Fruit fly (Drosophila melanogaster) whole organism, embryonic: ENCODE results near the gene LysB.

Experiments used
- ATbp ChIP-seq: fragments of 200-800 bp; sonication (Bioruptor generic); optimal IDR thresholded peaks from 2 replicates; lab custom pipeline; 2017; ENCODE audit warnings: missing biosample characterization, mild to moderate bottlenecking, missing genetic modification characterization, missing genetic modification reagents
- BEAF-32 ChIP-seq: fragments of 200-800 bp; sonication (Bioruptor generic); optimal IDR thresholded peaks from 3 replicates; lab custom pipeline; 2017; ENCODE audit warnings: missing biosample characterization, missing genetic modification characterization, mild to moderate bottlenecking, moderate library complexity, missing genetic modification reagents
- CG1024 ChIP-seq: fragments of 200-800 bp; sonication (Bioruptor generic); IDR thresholded peaks from 2 replicates; pipeline ENCODE4 v1.3.6; 2022; ENCODE audit warnings: missing biosample characterization, missing genetic modification characterization
- CG10462 ChIP-seq: fragments of 200-800 bp; sonication (Bioruptor generic); optimal IDR thresholded peaks from 2 replicates; lab custom pipeline; 2016; ENCODE audit warnings: missing biosample characterization, missing genetic modification characterization
- CG11085 ChIP-seq: fragments of 200-800 bp; sonication (Bioruptor generic); IDR thresholded peaks from 2 replicates; pipeline ENCODE4 v1.3.6; 2022; ENCODE audit warnings: missing biosample characterization, missing genetic modification characterization
- CG12942 ChIP-seq: fragments of 200-800 bp; sonication (Bioruptor generic); optimal IDR thresholded peaks from 3 replicates; lab custom pipeline; 2016; ENCODE audit warnings: missing biosample characterization, missing genetic modification characterization
- CG15011 ChIP-seq: fragments of 200-800 bp; sonication (Bioruptor generic); optimal IDR thresholded peaks from 3 replicates; lab custom pipeline; 2018; ENCODE audit warnings: missing biosample characterization, mild to moderate bottlenecking, missing genetic modification characterization
- CG17186 ChIP-seq: fragments of 200-800 bp; sonication (Bioruptor generic); optimal IDR thresholded peaks from 3 replicates; lab custom pipeline; 2017; ENCODE audit warnings: missing biosample characterization, missing genetic modification reagents, missing genetic modification characterization
- CG18262 ChIP-seq: fragments of 200-800 bp; optimal IDR thresholded peaks from 3 replicates; lab custom pipeline; 2019; ENCODE audit warnings: missing biosample characterization, mild to moderate bottlenecking, missing genetic modification characterization, moderate library complexity
- CG3726 ChIP-seq: fragments of 200-800 bp; sonication (Bioruptor generic); IDR thresholded peaks from 3 replicates; pipeline ENCODE4, ENCODE4 v1.3.6; 2022; ENCODE audit warnings: missing biosample characterization, missing genetic modification characterization
- CG4282 ChIP-seq: fragments of 200-800 bp; sonication (Bioruptor generic); optimal IDR thresholded peaks from 2 replicates; lab custom pipeline; 2016; ENCODE audit warnings: missing biosample characterization, missing genetic modification characterization
- CG4424 ChIP-seq: fragments of 200-800 bp; sonication (Bioruptor generic); optimal IDR thresholded peaks from 3 replicates; lab custom pipeline; 2016; ENCODE audit warnings: missing biosample characterization, missing genetic modification characterization
- CG5953 ChIP-seq: fragments of 200-800 bp; sonication (Bioruptor generic); IDR thresholded peaks from 2 replicates; pipeline ENCODE4 v1.3.6; 2022; ENCODE audit warnings: missing biosample characterization, missing genetic modification characterization
- CG6813 ChIP-seq: fragments of 200-800 bp; sonication (Bioruptor generic); optimal IDR thresholded peaks from 2 replicates; lab custom pipeline; 2017; ENCODE audit warnings: missing biosample characterization, missing genetic modification characterization, mild to moderate bottlenecking, moderate library complexity, missing genetic modification reagents
- CG7271 ChIP-seq: fragments of 200-800 bp; sonication (Bioruptor generic); optimal IDR thresholded peaks from 2 replicates; lab custom pipeline; 2018; ENCODE audit warnings: missing biosample characterization, mild to moderate bottlenecking, missing genetic modification characterization, moderate library complexity
- CG7928 ChIP-seq: fragments of 200-800 bp; sonication (Bioruptor generic); optimal IDR thresholded peaks from 2 replicates; lab custom pipeline; 2017; ENCODE audit warnings: missing biosample characterization, mild to moderate bottlenecking, missing genetic modification characterization
- CG8089 ChIP-seq: fragments of 200-800 bp; sonication (Bioruptor generic); optimal IDR thresholded peaks from 3 replicates; lab custom pipeline; 2016; ENCODE audit warnings: missing biosample characterization, missing genetic modification characterization
- CG8388 ChIP-seq: fragments of 200-800 bp; sonication (Bioruptor generic); optimal IDR thresholded peaks from 2 replicates; lab custom pipeline; 2019; ENCODE audit warnings: missing biosample characterization, mild to moderate bottlenecking, missing genetic modification characterization, moderate library complexity
- CG8924 ChIP-seq: fragments of 200-800 bp; optimal IDR thresholded peaks from 3 replicates; lab custom pipeline; 2019; ENCODE audit warnings: missing biosample characterization, mild to moderate bottlenecking, missing genetic modification characterization, moderate library complexity
- CrebB ChIP-seq: fragments of 200-800 bp; sonication (Bioruptor generic); optimal IDR thresholded peaks from 3 replicates; lab custom pipeline; 2018; ENCODE audit warnings: missing biosample characterization, mild to moderate bottlenecking, missing genetic modification characterization
- D19B ChIP-seq: fragments of 200-800 bp; sonication (Bioruptor generic); optimal IDR thresholded peaks from 2 replicates; lab custom pipeline; 2017; ENCODE audit warnings: missing biosample characterization, mild to moderate bottlenecking, missing genetic modification characterization
- Doc2 ChIP-seq: fragments of 200-800 bp; sonication (Bioruptor generic); IDR thresholded peaks from 2 replicates; pipeline ENCODE4 v1.3.6; 2022; ENCODE audit warnings: missing biosample characterization, missing genetic modification characterization
- E2f1 ChIP-seq: fragments of 200-800 bp; sonication (Bioruptor generic); IDR thresholded peaks from 2 replicates; pipeline ENCODE4 v1.3.6; 2022; ENCODE audit warnings: missing biosample characterization, missing genetic modification characterization
- ERR ChIP-seq: fragments of 200-800 bp; sonication (Bioruptor generic); optimal IDR thresholded peaks from 2 replicates; lab custom pipeline; 2016; ENCODE audit warnings: missing biosample characterization, missing genetic modification characterization
- Hand ChIP-seq: fragments of 200-800 bp; sonication (Bioruptor generic); optimal IDR thresholded peaks from 2 replicates; lab custom pipeline; 2017; ENCODE audit warnings: mild to moderate bottlenecking, missing biosample characterization, missing genetic modification reagents, missing genetic modification characterization
- Hr39 ChIP-seq: fragments of >200 bp; optimal IDR thresholded peaks from 2 replicates; lab custom pipeline; 2017
- Hr51 ChIP-seq, 2 experiments: fragments of 200-800 bp; sonication (Bioruptor generic); optimal IDR thresholded peaks; 2 replicates in 1 of 2; 3 replicates in 1 of 2; lab custom pipeline; 2016 to 2018; ENCODE audit warnings: missing biosample characterization in 2 of 2, missing genetic modification characterization in 2 of 2, mild to moderate bottlenecking in 1 of 2, moderate library complexity in 1 of 2
- Lim3 ChIP-seq: fragments of 200-800 bp; sonication (Bioruptor generic); IDR thresholded peaks from 2 replicates; pipeline ENCODE4 v1.3.6; 2022; ENCODE audit warnings: missing biosample characterization, missing genetic modification characterization
- MTF-1 ChIP-seq: fragments of 200-800 bp; sonication (Bioruptor generic); optimal IDR thresholded peaks from 2 replicates; lab custom pipeline; 2018; ENCODE audit warnings: missing biosample characterization, mild to moderate bottlenecking, missing genetic modification characterization, borderline replicate concordance
- NK7.1 ChIP-seq: fragments of 200-800 bp; sonication (Bioruptor generic); optimal IDR thresholded peaks from 3 replicates; lab custom pipeline; 2016; ENCODE audit warnings: missing biosample characterization, missing genetic modification characterization
- Rx ChIP-seq: fragments of 200-800 bp; sonication (Bioruptor generic); IDR thresholded peaks from 2 replicates; pipeline ENCODE4 v1.3.6; 2022; ENCODE audit warnings: missing biosample characterization, missing genetic modification characterization
- Scr ChIP-seq: fragments of 200-800 bp; sonication (Bioruptor generic); IDR thresholded peaks from 2 replicates; pipeline ENCODE4 v1.3.6; 2022; ENCODE audit warnings: missing biosample characterization, missing genetic modification characterization; ENCODE audit not compliant: partially characterized antibody
- Spps ChIP-seq: fragments of 200-800 bp; sonication (Bioruptor generic); optimal IDR thresholded peaks from 2 replicates; lab custom pipeline; 2018; ENCODE audit warnings: missing biosample characterization, mild to moderate bottlenecking, missing genetic modification characterization
- Taf1 ChIP-seq: fragments of 200-800 bp; sonication (Bioruptor generic); IDR thresholded peaks from 2 replicates; pipeline ENCODE4 v1.3.6; 2022; ENCODE audit warnings: missing biosample characterization, missing genetic modification characterization
- al ChIP-seq: fragments of 200-800 bp; sonication (Bioruptor generic); IDR thresholded peaks from 2 replicates; pipeline ENCODE4 v1.3.6; 2022; ENCODE audit warnings: missing biosample characterization, missing genetic modification characterization
- cg ChIP-seq: fragments of 200-800 bp; sonication (Bioruptor generic); optimal IDR thresholded peaks from 3 replicates; lab custom pipeline; 2019; ENCODE audit warnings: missing biosample characterization, mild to moderate bottlenecking, missing genetic modification characterization, moderate library complexity
- esg ChIP-seq: fragments of 200-800 bp; sonication (Bioruptor generic); conservative IDR thresholded peaks from 2 replicates; pipeline ENCODE4 v1.3.6; 2022; ENCODE audit warnings: missing biosample characterization, missing genetic modification characterization
- grau ChIP-seq: fragments of 200-800 bp; optimal IDR thresholded peaks from 3 replicates; lab custom pipeline; 2019; ENCODE audit warnings: missing biosample characterization, mild to moderate bottlenecking, missing genetic modification characterization, moderate library complexity
- her ChIP-seq: fragments of 200-800 bp; sonication (Bioruptor generic); optimal IDR thresholded peaks from 2 replicates; lab custom pipeline; 2016; ENCODE audit warnings: missing biosample characterization, missing genetic modification characterization
- insv ChIP-seq, 2 experiments: fragments of 200-800 bp; sonication (Bioruptor generic); optimal IDR thresholded peaks; 3 replicates each; lab custom pipeline; 2016 to 2018; ENCODE audit warnings: missing biosample characterization in 2 of 2, missing genetic modification characterization in 2 of 2
- kay ChIP-seq: fragments of 200-800 bp; sonication (Bioruptor generic); optimal IDR thresholded peaks from 2 replicates; lab custom pipeline; 2016; ENCODE audit warnings: missing biosample characterization, missing genetic modification characterization
- mirr ChIP-seq: fragments of 200-800 bp; sonication (Bioruptor generic); optimal IDR thresholded peaks from 3 replicates; lab custom pipeline; 2018; ENCODE audit warnings: missing biosample characterization, mild to moderate bottlenecking, missing genetic modification characterization
- odd ChIP-seq: fragments of 200-800 bp; sonication (Bioruptor generic); optimal IDR thresholded peaks from 2 replicates; lab custom pipeline; 2017; ENCODE audit warnings: missing biosample characterization, mild to moderate bottlenecking, missing genetic modification characterization
- p53 ChIP-seq: fragments of 200-800 bp; sonication (Bioruptor generic); optimal IDR thresholded peaks from 2 replicates; lab custom pipeline; 2016; ENCODE audit warnings: missing biosample characterization, missing genetic modification characterization
- pan ChIP-seq, 4 experiments: fragments of >200 bp in 3 of 4; fragments of 200-800 bp in 1 of 4; sonication (Bioruptor generic) in 1 of 4; optimal IDR thresholded peaks in 3 of 4; IDR thresholded peaks in 1 of 4; 2 replicates each; pipeline versions ENCODE4 v1.3.6 to Lab custom; 2017 to 2022; ENCODE audit warnings: missing biosample characterization in 2 of 4, missing genetic modification characterization in 2 of 4, mixed read lengths in 1 of 4
- pita ChIP-seq: fragments of 200-800 bp; sonication (Bioruptor generic); optimal IDR thresholded peaks from 2 replicates; lab custom pipeline; 2017; ENCODE audit warnings: missing biosample characterization, mild to moderate bottlenecking, missing genetic modification characterization
- repo ChIP-seq: fragments of 200-800 bp; sonication (Bioruptor generic); optimal IDR thresholded peaks from 2 replicates; lab custom pipeline; 2016; ENCODE audit warnings: missing biosample characterization, missing genetic modification characterization
- row ChIP-seq: fragments of 200-800 bp; sonication (Bioruptor generic); IDR thresholded peaks from 3 replicates; pipeline ENCODE4 v1.3.6; 2022; ENCODE audit warnings: missing biosample characterization, missing genetic modification characterization
- salm ChIP-seq: fragments of 200-800 bp; sonication (Bioruptor generic); optimal IDR thresholded peaks from 2 replicates; lab custom pipeline; 2018; ENCODE audit warnings: missing biosample characterization, mild to moderate bottlenecking, missing genetic modification characterization
- sens ChIP-seq: fragments of 200-800 bp; sonication (Bioruptor generic); peaks from one replicate; lab custom pipeline; 2016; ENCODE audit warnings: missing biosample characterization, missing genetic modification characterization
- stwl ChIP-seq: fragments of 200-800 bp; sonication (Bioruptor generic); optimal IDR thresholded peaks from 3 replicates; lab custom pipeline; 2018; ENCODE audit warnings: missing biosample characterization, mild to moderate bottlenecking, missing genetic modification characterization, moderate library complexity
- ttk ChIP-seq: fragments of 200-800 bp; sonication (Bioruptor generic); IDR thresholded peaks from 2 replicates; pipeline ENCODE4 v2.1.2; 2022; ENCODE audit warnings: missing biosample characterization, missing genetic modification characterization

Gene LysB

dm6 chr3L:1169617-1170016 lies 37.6 kb upstream of the LysB start (continued):
- TF ChIP-seq ATbp (GFP tag; lab: Kevin White, UChicago), result peak; percentile 19
- no peak for TF ChIP-seq CG3726 (GFP tag; lab: Robert Waterston, UW)
- no peak for TF ChIP-seq MTF-1 (GFP tag; lab: Kevin White, UChicago)
- TF ChIP-seq NK7.1 (GFP tag; lab: Kevin White, UChicago), result no peak
- TF ChIP-seq Rx (GFP tag; lab: Robert Waterston, UW), result no peak
- no peak for TF ChIP-seq Doc2 (GFP tag; lab: Robert Waterston, UW)
- no peak for TF ChIP-seq esg (GFP tag; lab: Robert Waterston, UW)
- TF ChIP-seq CG12942 (GFP tag; lab: Kevin White, UChicago), result no peak
- TF ChIP-seq CG6813 (GFP tag; lab: Kevin White, UChicago), result peak; percentile 39
- TF ChIP-seq salm (tag; lab: Kevin White, UChicago), result peak; percentile 61
- no peak for TF ChIP-seq pita (GFP tag; lab: Kevin White, UChicago)
- TF ChIP-seq her (GFP tag; lab: Kevin White, UChicago), result no peak
- no peak for TF ChIP-seq BEAF-32 (GFP tag; lab: Kevin White, UChicago)
- no peak for TF ChIP-seq ttk (GFP tag; lab: Robert Waterston, UW)
- no peak for TF ChIP-seq CG8924
- TF ChIP-seq Hand, result peak; percentile 7
- no peak for TF ChIP-seq Hr39 (lab: Kevin White, UChicago)
- no peak for TF ChIP-seq D19B
- no peak for TF ChIP-seq CG1024 (GFP tag; lab: Robert Waterston, UW)
- no peak for TF ChIP-seq grau (tag; lab: Kevin White, UChicago)
- TF ChIP-seq CG17186 (GFP tag; lab: Kevin White, UChicago), result no peak
- no peak for TF ChIP-seq CG7928 (GFP tag; lab: Kevin White, UChicago)
- no peak for TF ChIP-seq Spps (tag; lab: Kevin White, UChicago)
- TF ChIP-seq pan (optimal IDR thresholded peaks at IDR 0.05; lab: Kevin White, UChicago), result no peak
- no peak for TF ChIP-seq pan (GFP tag; optimal IDR thresholded peaks at IDR 0.05 in 1 of 2, IDR thresholded peaks at IDR 0.05 in 1 of 2)
- no peak for TF ChIP-seq CG7271
- TF ChIP-seq CG15011 (GFP tag; lab: Kevin White, UChicago), result no peak
- no peak for TF ChIP-seq Lim3 (GFP tag; lab: Robert Waterston, UW)
- no peak for TF ChIP-seq CG4424 (GFP tag; lab: Kevin White, UChicago)
- peak; percentile 28; the same call in 1 of the 3 replicates for TF ChIP-seq row (GFP tag; lab: Robert Waterston, UW)
- no peak for TF ChIP-seq CG18262 (tag; lab: Kevin White, UChicago)
- TF ChIP-seq CG4282 (GFP tag; lab: Kevin White, UChicago), result no peak
- no peak for TF ChIP-seq CG10462 (GFP tag; lab: Kevin White, UChicago)
- TF ChIP-seq stwl (tag; lab: Kevin White, UChicago), result no peak
- TF ChIP-seq CG11085, result no peak
- TF ChIP-seq al, result no peak
- no peak for TF ChIP-seq Scr
- TF ChIP-seq CrebB (tag; lab: Kevin White, UChicago), result peak; percentile 5
- TF ChIP-seq Hr51 (GFP tag; optimal IDR thresholded peaks at IDR 0.05; lab: Kevin White, UChicago), result peak in 1 of 2 experiments; percentile 47
- TF ChIP-seq kay (GFP tag; lab: Kevin White, UChicago), result no peak
- TF ChIP-seq p53 (GFP tag; lab: Kevin White, UChicago), result no peak
- no peak for TF ChIP-seq ERR (GFP tag; lab: Kevin White, UChicago)
- TF ChIP-seq mirr, result no peak
- TF ChIP-seq CG8089 (GFP tag; lab: Kevin White, UChicago), result no peak
- no peak for TF ChIP-seq repo (GFP tag; lab: Kevin White, UChicago)
- TF ChIP-seq Taf1 (GFP tag; lab: Robert Waterston, UW), result no peak
- TF ChIP-seq odd, result no peak
- no peak for TF ChIP-seq cg (GFP tag; lab: Kevin White, UChicago)
- TF ChIP-seq insv (GFP tag; optimal IDR thresholded peaks at IDR 0.05; lab: Kevin White, UChicago), result no peak
- no peak for TF ChIP-seq CG5953
- TF ChIP-seq E2f1, result no peak
- TF ChIP-seq sens, result peak; percentile 89
- peak; percentile 10 for TF ChIP-seq CG8388 (GFP tag; lab: Kevin White, UChicago)
